Worm (Caenorhabditis elegans) whole organism, young adult: ENCODE results near the gene zipt-7.1.

ENCODE experiments used
- B0019.2 ChIP-seq: fragments of 200-800 bp; sonication (Bioruptor generic); conservative IDR thresholded peaks from 2 replicates; pipeline ENCODE4 v1.3.6; 2022; ENCODE audit warnings: missing genetic modification reagents, missing genetic modification characterization, missing compliant biosample characterization
- B0261.1 ChIP-seq: sonication (generic microtip); optimal IDR thresholded peaks from 2 replicates; lab custom pipeline; 2016; ENCODE audit warnings: mild to moderate bottlenecking, missing genetic modification characterization, moderate library complexity, missing compliant biosample characterization
- D2030.7 ChIP-seq: fragments of 200-800 bp; sonication (Bioruptor generic); IDR thresholded peaks from 2 replicates; pipeline ENCODE4 v1.3.6; 2022; ENCODE audit warnings: missing genetic modification reagents, missing genetic modification characterization, missing compliant biosample characterization
- F22D6.2 ChIP-seq: sonication (generic microtip); optimal IDR thresholded peaks from 2 replicates; lab custom pipeline; 2016; ENCODE audit warnings: mild to moderate bottlenecking, missing genetic modification characterization, missing compliant biosample characterization
- F55B11.4 ChIP-seq: sonication (generic microtip); optimal IDR thresholded peaks from 2 replicates; lab custom pipeline; 2016; ENCODE audit warnings: missing compliant biosample characterization, missing genetic modification characterization, borderline replicate concordance; ENCODE audit not compliant: insufficient read depth
- T07F8.4 ChIP-seq: sonication (generic microtip); optimal IDR thresholded peaks from 2 replicates; lab custom pipeline; 2016; ENCODE audit warnings: mild to moderate bottlenecking, missing genetic modification characterization, moderate library complexity, missing compliant biosample characterization
- Y53G8AR.9 ChIP-seq: fragments of 200-800 bp; sonication (Bioruptor generic); conservative IDR thresholded peaks from 2 replicates; pipeline ENCODE4 v1.3.6; 2022; ENCODE audit warnings: missing genetic modification reagents, missing genetic modification characterization, missing compliant biosample characterization
- Y56A3A.18 ChIP-seq: fragments of 200-800 bp; sonication (Bioruptor generic); IDR thresholded peaks from 2 replicates; pipeline ENCODE4 v1.3.6; 2022; ENCODE audit warnings: missing genetic modification reagents, missing genetic modification characterization, missing compliant biosample characterization
- Y95B8A.8 ChIP-seq: fragments of 200-800 bp; sonication (Bioruptor generic); IDR thresholded peaks from 2 replicates; pipeline ENCODE4 v1.3.6; 2022; ENCODE audit warnings: missing genetic modification reagents, missing genetic modification characterization, missing compliant biosample characterization
- aptf-2 ChIP-seq: fragments of 200-800 bp; sonication (Bioruptor generic); conservative IDR thresholded peaks from 2 replicates; pipeline ENCODE4 v1.3.6; 2022; ENCODE audit warnings: missing genetic modification reagents, missing genetic modification characterization, missing compliant biosample characterization
- aptf-3 ChIP-seq: fragments of 200-800 bp; sonication (Bioruptor generic); IDR thresholded peaks from 2 replicates; pipeline ENCODE4 v1.3.6; 2022; ENCODE audit warnings: missing genetic modification characterization, missing compliant biosample characterization
- bed-2 ChIP-seq: fragments of 200-800 bp; sonication (Bioruptor generic); IDR thresholded peaks from 2 replicates; pipeline ENCODE4 v1.3.6; 2022; ENCODE audit warnings: missing genetic modification reagents, missing genetic modification characterization, missing compliant biosample characterization
- ccch-3 ChIP-seq: fragments of 200-800 bp; sonication (Bioruptor generic); optimal IDR thresholded peaks from 2 replicates; lab custom pipeline; 2018; ENCODE audit warnings: mild to moderate bottlenecking, missing genetic modification characterization, missing compliant biosample characterization
- cebp-1 ChIP-seq, 2 experiments: fragments of 200-800 bp in 1 of 2; sonication (Bioruptor generic) in 1 of 2; sonication (generic microtip) in 1 of 2; IDR thresholded peaks in 1 of 2; optimal IDR thresholded peaks in 1 of 2; 2 replicates each; pipeline versions ENCODE4 v1.3.6 to Lab custom; 2017 to 2022; ENCODE audit warnings: missing compliant biosample characterization in 2 of 2, missing genetic modification characterization in 2 of 2, mild to moderate bottlenecking in 1 of 2, missing genetic modification reagents in 1 of 2, moderate library complexity in 1 of 2
- ceh-100 ChIP-seq: fragments of 200-800 bp; sonication (Bioruptor generic); IDR thresholded peaks from 2 replicates; pipeline ENCODE4 v1.3.6; 2022; ENCODE audit warnings: missing genetic modification reagents, missing genetic modification characterization, missing compliant biosample characterization
- ceh-40 ChIP-seq: fragments of 200-800 bp; sonication (Bioruptor generic); IDR thresholded peaks from 2 replicates; pipeline ENCODE4 v1.3.6; 2022; ENCODE audit warnings: missing genetic modification characterization, missing compliant biosample characterization
- ceh-91 ChIP-seq: fragments of 200-800 bp; sonication (Bioruptor generic); IDR thresholded peaks from 2 replicates; pipeline ENCODE4 v1.3.6; 2022; ENCODE audit warnings: missing genetic modification reagents, missing genetic modification characterization, missing compliant biosample characterization
- chd-7 ChIP-seq: sonication (generic microtip); optimal IDR thresholded peaks from 2 replicates; lab custom pipeline; 2016; ENCODE audit warnings: mild to moderate bottlenecking, missing genetic modification characterization, moderate library complexity, missing compliant biosample characterization
- dpl-1 ChIP-seq: fragments of 150-350 bp; optimal IDR thresholded peaks from 2 replicates; lab custom pipeline; 2014; ENCODE audit warnings: missing biosample characterization, missing genetic modification reagents, missing genetic modification characterization
- efl-1 ChIP-seq: fragments of 150-350 bp; optimal IDR thresholded peaks from 2 replicates; lab custom pipeline; 2014; ENCODE audit warnings: missing biosample characterization, missing genetic modification reagents, missing genetic modification characterization
- egl-18 ChIP-seq: fragments of 200-800 bp; sonication (Bioruptor generic); IDR thresholded peaks from 2 replicates; pipeline ENCODE4 v1.3.6; 2022; ENCODE audit warnings: missing genetic modification reagents, missing genetic modification characterization, missing compliant biosample characterization
- egrh-3 ChIP-seq: fragments of 200-800 bp; sonication (Bioruptor generic); IDR thresholded peaks from 2 replicates; pipeline ENCODE4 v1.3.6; 2022; ENCODE audit warnings: missing genetic modification reagents, missing genetic modification characterization, missing compliant biosample characterization
- ekl-4 ChIP-seq: fragments of 200-800 bp; sonication (Bioruptor generic); IDR thresholded peaks from 2 replicates; pipeline ENCODE4 v1.3.6; 2022; ENCODE audit warnings: missing genetic modification reagents, missing genetic modification characterization, missing compliant biosample characterization
- ets-4 ChIP-seq: fragments of 200-800 bp; sonication (Bioruptor generic); optimal IDR thresholded peaks from 2 replicates; lab custom pipeline; 2018; ENCODE audit warnings: mild to moderate bottlenecking, missing genetic modification characterization, missing compliant biosample characterization
- fkh-3 ChIP-seq: sonication (generic microtip); optimal IDR thresholded peaks from 2 replicates; lab custom pipeline; 2016; ENCODE audit warnings: mild to moderate bottlenecking, missing genetic modification characterization, missing compliant biosample characterization
- him-1 ChIP-seq: sonication (generic microtip); optimal IDR thresholded peaks from 2 replicates; lab custom pipeline; 2016; ENCODE audit warnings: missing genotype, missing genetic modification reagents, missing genetic modification characterization, missing compliant biosample characterization
- hmg-20 ChIP-seq: fragments of 200-800 bp; sonication (Bioruptor generic); IDR thresholded peaks from 2 replicates; pipeline ENCODE4 v1.3.6; 2022; ENCODE audit warnings: missing genetic modification reagents, missing genetic modification characterization, missing compliant biosample characterization
- hrde-1 ChIP-seq: sonication (generic microtip); optimal IDR thresholded peaks from 2 replicates; lab custom pipeline; 2016; ENCODE audit warnings: missing genetic modification characterization, mild to moderate bottlenecking, missing compliant biosample characterization, moderate library complexity, missing genotype, missing genetic modification reagents, borderline replicate concordance
- lin-26 ChIP-seq: fragments of 200-800 bp; sonication (Bioruptor generic); IDR thresholded peaks from 2 replicates; pipeline ENCODE4 v1.3.6; 2022; ENCODE audit warnings: missing genetic modification reagents, missing genetic modification characterization, missing compliant biosample characterization
- lin-40 ChIP-seq: sonication (generic microtip); optimal IDR thresholded peaks from 2 replicates; lab custom pipeline; 2016; ENCODE audit warnings: missing genetic modification characterization, mild to moderate bottlenecking, missing compliant biosample characterization, missing genotype, missing genetic modification reagents
- lsy-27 ChIP-seq: sonication (generic microtip); optimal IDR thresholded peaks from 2 replicates; lab custom pipeline; 2017; ENCODE audit warnings: missing genetic modification characterization, mild to moderate bottlenecking, missing compliant biosample characterization, antibody characterized with exemption, missing genotype, borderline replicate concordance; ENCODE audit not compliant: insufficient read depth
- madf-3 ChIP-seq: fragments of 200-800 bp; sonication (Bioruptor generic); IDR thresholded peaks from 2 replicates; pipeline ENCODE4 v1.3.6; 2022; ENCODE audit warnings: missing genetic modification reagents, missing genetic modification characterization, missing compliant biosample characterization
- madf-8 ChIP-seq: fragments of 200-800 bp; sonication (Bioruptor generic); conservative IDR thresholded peaks from 2 replicates; pipeline ENCODE4 v1.3.6; 2022; ENCODE audit warnings: missing genetic modification reagents, missing genetic modification characterization, missing compliant biosample characterization
- mel-28 ChIP-seq: sonication (generic microtip); optimal IDR thresholded peaks from 2 replicates; lab custom pipeline; 2016; ENCODE audit warnings: borderline replicate concordance, mild to moderate bottlenecking, missing genetic modification characterization, missing compliant biosample characterization
- mes-4 ChIP-seq: sonication (generic microtip); optimal IDR thresholded peaks from 2 replicates; lab custom pipeline; 2016; ENCODE audit warnings: missing genotype, missing genetic modification characterization, missing compliant biosample characterization
- nfya-1 ChIP-seq: sonication (generic microtip); optimal IDR thresholded peaks from 2 replicates; lab custom pipeline; 2017; ENCODE audit warnings: antibody characterized with exemption, missing compliant biosample characterization, missing genetic modification characterization, borderline replicate concordance; ENCODE audit not compliant: insufficient read depth
- nfya-2 ChIP-seq: fragments of 200-800 bp; sonication (Bioruptor generic); IDR thresholded peaks from 2 replicates; pipeline ENCODE4 v1.3.6; 2022; ENCODE audit warnings: missing genetic modification reagents, missing genetic modification characterization, missing compliant biosample characterization
- nhr-120 ChIP-seq: fragments of 200-800 bp; sonication (Bioruptor generic); IDR thresholded peaks from 2 replicates; pipeline ENCODE4 v1.3.6; 2022; ENCODE audit warnings: missing genetic modification characterization, missing compliant biosample characterization
- nhr-179 ChIP-seq: sonication (generic microtip); optimal IDR thresholded peaks from 2 replicates; lab custom pipeline; 2016; ENCODE audit warnings: mild to moderate bottlenecking, missing genetic modification characterization, missing compliant biosample characterization
- pbrm-1 ChIP-seq: fragments of 200-800 bp; sonication (Bioruptor generic); IDR thresholded peaks from 2 replicates; pipeline ENCODE4 v1.3.6; 2022; ENCODE audit warnings: missing genetic modification reagents, missing genetic modification characterization, missing compliant biosample characterization
- rcor-1 ChIP-seq: fragments of 200-800 bp; sonication (Bioruptor generic); IDR thresholded peaks from 2 replicates; pipeline ENCODE4 v1.3.6; 2022; ENCODE audit warnings: missing genetic modification reagents, missing genetic modification characterization, missing compliant biosample characterization
- somi-1 ChIP-seq: fragments of 200-800 bp; sonication (Bioruptor generic); optimal IDR thresholded peaks from 2 replicates; lab custom pipeline; 2018; ENCODE audit warnings: mild to moderate bottlenecking, missing genetic modification characterization, missing compliant biosample characterization
- sptf-2 ChIP-seq: fragments of 200-800 bp; sonication (Bioruptor generic); optimal IDR thresholded peaks from 2 replicates; lab custom pipeline; 2018; ENCODE audit warnings: mild to moderate bottlenecking, missing genetic modification characterization, missing compliant biosample characterization
- unc-130 ChIP-seq: sonication (generic microtip); optimal IDR thresholded peaks from 2 replicates; lab custom pipeline; 2016; ENCODE audit warnings: missing genetic modification reagents, missing genetic modification characterization, missing compliant biosample characterization
- xnd-1 ChIP-seq: sonication (generic microtip); optimal IDR thresholded peaks from 2 replicates; lab custom pipeline; 2016; ENCODE audit warnings: missing genotype, missing genetic modification reagents, missing genetic modification characterization, missing compliant biosample characterization
- ztf-22 ChIP-seq: fragments of 200-800 bp; sonication (Bioruptor generic); optimal IDR thresholded peaks from 2 replicates; lab custom pipeline; 2018; ENCODE audit warnings: mild to moderate bottlenecking, missing genetic modification characterization, moderate library complexity, missing compliant biosample characterization
- ztf-26 ChIP-seq: sonication (generic microtip); optimal IDR thresholded peaks from 2 replicates; lab custom pipeline; 2017; ENCODE audit warnings: missing genetic modification characterization, missing compliant biosample characterization
- ztf-3 ChIP-seq: fragments of 200-800 bp; sonication (Bioruptor generic); optimal IDR thresholded peaks from 2 replicates; lab custom pipeline; 2018; ENCODE audit warnings: mild to moderate bottlenecking, missing genetic modification characterization, missing compliant biosample characterization

Gene zipt-7.1

ce11 chrIV:17249691-17250181 lies 38.2 kb downstream of the zipt-7.1 start, which contains the start of gene eelo-2 (continued):
- TF ChIP-seq Y53G8AR.9 (peak; percentile 99), dpl-1 (GFP tag; lab: Kevin White, UChicago) (peak; percentile 97), aptf-2 (no peak), ztf-3 (GFP tag; lab: Kevin White, UChicago) (peak; percentile 74), Y56A3A.18 (GFP tag; lab: Robert Waterston, UW) (peak; percentile 96), ceh-91 (GFP tag; lab: Robert Waterston, UW) (peak; percentile 91), F55B11.4 (no peak), lsy-27 (tag; lab: Kevin White, UChicago) (peak; percentile 15), bed-2 (GFP tag; lab: Robert Waterston, UW) (no peak), nhr-120 (0 out of 2 replicates have a peak, but pooled peaks have one; percentile 63), aptf-3 (GFP tag; lab: Robert Waterston, UW) (no peak), egl-18 (GFP tag; lab: Robert Waterston, UW) (peak; percentile 95), T07F8.4 (peak; percentile 64), somi-1 (GFP tag; lab: Kevin White, UChicago) (peak; percentile 92), unc-130 (GFP tag; lab: Kevin White, UChicago) (peak; percentile 81), hrde-1 (tag; lab: Kevin White, UChicago) (peak; percentile 66), F22D6.2 (tag; lab: Kevin White, UChicago) (peak; percentile 89), ceh-40 (no peak), fkh-3 (tag; lab: Kevin White, UChicago) (no peak), lin-40 (peak; percentile 98), sptf-2 (no peak), nfya-2 (GFP tag; lab: Robert Waterston, UW) (no peak), B0019.2 (GFP tag; lab: Robert Waterston, UW) (peak; percentile 64), madf-8 (GFP tag; lab: Robert Waterston, UW) (peak; percentile 75), ccch-3 (GFP tag; lab: Kevin White, UChicago) (peak; percentile 51), ceh-100 (GFP tag; lab: Robert Waterston, UW) (peak; percentile 91), him-1 (tag; lab: Kevin White, UChicago) (peak; percentile 73), lin-26 (peak; percentile 77), ztf-26 (tag; lab: Kevin White, UChicago) (peak; percentile 96), xnd-1 (tag; lab: Kevin White, UChicago) (peak; percentile 65), nfya-1 (tag; lab: Kevin White, UChicago) (no peak), D2030.7 (GFP tag; lab: Robert Waterston, UW) (peak; percentile 97), hmg-20 (GFP tag; lab: Robert Waterston, UW) (peak; percentile 94), mel-28 (tag; lab: Kevin White, UChicago) (peak; percentile 79), B0261.1 (peak; percentile 34), efl-1 (GFP tag; lab: Kevin White, UChicago) (peak; percentile 95), cebp-1 (GFP tag; IDR thresholded peaks at IDR 0.05; lab: Robert Waterston, UW) (peak; percentile 76), cebp-1 (tag; optimal IDR thresholded peaks at IDR 0.05; lab: Kevin White, UChicago) (peak; percentile 95), Y95B8A.8 (GFP tag; lab: Robert Waterston, UW) (peak; percentile 95), nhr-179 (tag; lab: Kevin White, UChicago) (no peak), ekl-4 (GFP tag; lab: Robert Waterston, UW) (peak; percentile 97), egrh-3 (peak; percentile 62), madf-3 (GFP tag; lab: Robert Waterston, UW) (peak; percentile 98), rcor-1 (GFP tag; lab: Robert Waterston, UW) (peak; percentile 98), ztf-22 (GFP tag; lab: Kevin White, UChicago) (peak; percentile 85), pbrm-1 (peak; percentile 99), mes-4 (tag; lab: Kevin White, UChicago) (peak; percentile 14), ets-4 (GFP tag; lab: Kevin White, UChicago) (peak; percentile 72), chd-7 (tag; lab: Kevin White, UChicago) (peak; percentile 86)
